Worm (Caenorhabditis elegans): Measurements from ENCODE around the gene srh-250.

srh-250 gene

ce11 chrII:3877874-3878273 is 556 bp upstream of the srh-250 start, which contains the start of gene sdz-7:
sdz-7 (minus strand) TSS chrII:3877974.
- TF ChIP-seq W03F9.2 (tag; optimal IDR thresholded peaks at IDR 0.05), result no peak

- TF ChIP-seq dao-5 (tag; optimal IDR thresholded peaks at IDR 0.05) (no peak), him-1 (tag; optimal IDR thresholded peaks at IDR 0.05) (no peak), W03F9.2 (tag; optimal IDR thresholded peaks at IDR 0.05) (no peak)
These were observed 1.5 kb downstream of the srh-250 start, which contains the start of gene nhr-166 for ce11 chrII:3879945-3880344. nhr-166 (plus strand) TSS chrII:3880245.

- TF ChIP-seq him-1 (tag; optimal IDR thresholded peaks at IDR 0.05), result no peak
- TF ChIP-seq W03F9.2 (tag; optimal IDR thresholded peaks at IDR 0.05), result no peak
- TF ChIP-seq dao-5 (tag; optimal IDR thresholded peaks at IDR 0.05), result no peak
These were observed 12.7 kb downstream of the srh-250 start, which contains the start of gene F53C3.8 for ce11 chrII:3891124-3891523. F53C3.8 (plus strand) TSS chrII:3891424.

ce11 chrII:3893911-3894310 is 15.5 kb downstream of the srh-250 start:
- TF ChIP-seq him-1 (tag; optimal IDR thresholded peaks at IDR 0.05), result no peak
- no peak for TF ChIP-seq W03F9.2 (tag; optimal IDR thresholded peaks at IDR 0.05)
- TF ChIP-seq dao-5 (tag; optimal IDR thresholded peaks at IDR 0.05), result no peak

- TF ChIP-seq him-1 (tag; optimal IDR thresholded peaks at IDR 0.05) (no peak), W03F9.2 (tag; optimal IDR thresholded peaks at IDR 0.05) (no peak), dao-5 (tag; optimal IDR thresholded peaks at IDR 0.05) (no peak)
These were observed 16.3 kb downstream of the srh-250 start, which contains the start of gene F53C3.7 for ce11 chrII:3894755-3895154. F53C3.7 (plus strand) TSS chrII:3895055.

ce11 chrII:3896920-3897319 is 18.5 kb downstream of the srh-250 start:
- no peak for TF ChIP-seq him-1 (tag; optimal IDR thresholded peaks at IDR 0.05)
- TF ChIP-seq dao-5 (tag; optimal IDR thresholded peaks at IDR 0.05), result no peak
- TF ChIP-seq W03F9.2 (tag; optimal IDR thresholded peaks at IDR 0.05), result no peak

ce11 chrII:3897758-3898494 is 19.5 kb downstream of the srh-250 start, which contains the start of gene F53C3.6:
F53C3.6 (plus strand) TSS chrII:3898142.
- TF ChIP-seq W03F9.2 (tag; optimal IDR thresholded peaks at IDR 0.05) (no peak), him-1 (tag; optimal IDR thresholded peaks at IDR 0.05) (no peak), dao-5 (tag; optimal IDR thresholded peaks at IDR 0.05) (no peak)

ce11 chrII:3901108-3901507 is 22.7 kb downstream of the srh-250 start, which contains the start of gene F53C3.4:
F53C3.4 (plus strand) TSS chrII:3901408.
- no peak for TF ChIP-seq dao-5 (tag; optimal IDR thresholded peaks at IDR 0.05)

ce11 chrII:3902798-3903197 is 24.4 kb downstream of the srh-250 start, which contains the start of gene F53C3.3:
F53C3.3 (plus strand) TSS chrII:3902856.
- TF ChIP-seq dao-5 (tag; optimal IDR thresholded peaks at IDR 0.05) (no peak), W03F9.2 (tag; optimal IDR thresholded peaks at IDR 0.05) (no peak), him-1 (tag; optimal IDR thresholded peaks at IDR 0.05) (no peak)

ce11 chrII:3906615-3907190 is 28.3 kb downstream of the srh-250 start, which contains the start of the genes F53C3.11 and fbxb-103:
F53C3.11 (minus strand) TSS chrII:3906715.
fbxb-103 (plus strand) TSS chrII:3907140.
- no peak for TF ChIP-seq him-1 (tag; optimal IDR thresholded peaks at IDR 0.05)

- no peak for TF ChIP-seq dao-5 (tag; optimal IDR thresholded peaks at IDR 0.05)
- TF ChIP-seq W03F9.2 (tag; optimal IDR thresholded peaks at IDR 0.05), result no peak
- TF ChIP-seq him-1 (tag; optimal IDR thresholded peaks at IDR 0.05), result no peak
These were observed 29.7 kb downstream of the srh-250 start for ce11 chrII:3908135-3908534.

- TF ChIP-seq him-1 (tag; optimal IDR thresholded peaks at IDR 0.05) (no peak), W03F9.2 (tag; optimal IDR thresholded peaks at IDR 0.05) (no peak), dao-5 (tag; optimal IDR thresholded peaks at IDR 0.05) (no peak)
These were observed 30.9 kb downstream of the srh-250 start for ce11 chrII:3909301-3909700.

- TF ChIP-seq him-1 (tag; optimal IDR thresholded peaks at IDR 0.05) (no peak), W03F9.2 (tag; optimal IDR thresholded peaks at IDR 0.05) (no peak)
These were observed 32.3 kb downstream of the srh-250 start, which contains the start of gene bcmo-2 for ce11 chrII:3910737-3911136. bcmo-2 (minus strand) TSS chrII:3910837.

ce11 chrII:3911284-3911683 is 32.9 kb downstream of the srh-250 start:
- TF ChIP-seq W03F9.2 (tag; optimal IDR thresholded peaks at IDR 0.05), result no peak
- no peak for TF ChIP-seq him-1 (tag; optimal IDR thresholded peaks at IDR 0.05)
- no peak for TF ChIP-seq dao-5 (tag; optimal IDR thresholded peaks at IDR 0.05)

Measured in whole organism, L4/young adult.